Fruit fly (Drosophila melanogaster) whole organism, pupa: ENCODE measurements around the gene abd-A.

Experiments used
- CG10348 ChIP-seq: fragments of 200-800 bp; sonication (Bioruptor generic); IDR thresholded peaks from 2 replicates; pipeline ENCODE4 v1.3.6; 2022; ENCODE audit warnings: missing biosample characterization, missing genetic modification characterization
- CG12605 ChIP-seq: fragments of 200-800 bp; sonication (Bioruptor generic); IDR thresholded peaks from 2 replicates; pipeline ENCODE4 v1.3.6; 2022; ENCODE audit warnings: missing biosample characterization, missing genetic modification characterization
- CG13204 ChIP-seq: fragments of 200-800 bp; sonication (Bioruptor generic); optimal IDR thresholded peaks from 2 replicates; lab custom pipeline; 2018; ENCODE audit warnings: missing biosample characterization, mild to moderate bottlenecking, missing genetic modification characterization, moderate library complexity
- CG14655 ChIP-seq: fragments of 200-800 bp; sonication (Bioruptor generic); optimal IDR thresholded peaks from 3 replicates; lab custom pipeline; 2017; ENCODE audit warnings: mild to moderate bottlenecking, missing biosample characterization, missing genetic modification reagents, missing genetic modification characterization
- CG15710 ChIP-seq: fragments of 200-800 bp; sonication (Bioruptor generic); optimal IDR thresholded peaks from 2 replicates; lab custom pipeline; 2018; ENCODE audit warnings: missing biosample characterization, mild to moderate bottlenecking, missing genetic modification characterization, moderate library complexity
- CG17806 ChIP-seq: fragments of 200-800 bp; sonication (Bioruptor generic); optimal IDR thresholded peaks from 2 replicates; lab custom pipeline; 2018; ENCODE audit warnings: missing biosample characterization, mild to moderate bottlenecking, missing genetic modification characterization, moderate library complexity
- CG32121 ChIP-seq: fragments of 200-800 bp; sonication (Bioruptor generic); IDR thresholded peaks from 2 replicates; pipeline ENCODE4 v1.3.6; 2022; ENCODE audit warnings: missing biosample characterization, missing genetic modification characterization
- CG34367 ChIP-seq: fragments of 200-800 bp; sonication (Bioruptor generic); optimal IDR thresholded peaks from 2 replicates; lab custom pipeline; 2018; ENCODE audit warnings: missing biosample characterization, mild to moderate bottlenecking, missing genetic modification characterization
- CG4496 ChIP-seq: fragments of 200-800 bp; sonication (Bioruptor generic); IDR thresholded peaks from 3 replicates; pipeline ENCODE4 v1.3.6; 2022; ENCODE audit warnings: missing biosample characterization, missing genetic modification characterization
- CG8159 ChIP-seq: fragments of 200-800 bp; sonication (Bioruptor generic); optimal IDR thresholded peaks from 3 replicates; lab custom pipeline; 2018; ENCODE audit warnings: missing biosample characterization, mild to moderate bottlenecking, missing genetic modification characterization, moderate library complexity
- CG8301 ChIP-seq: fragments of 200-800 bp; sonication (Bioruptor generic); optimal IDR thresholded peaks from 2 replicates; lab custom pipeline; 2018; ENCODE audit warnings: missing biosample characterization, mild to moderate bottlenecking, missing genetic modification characterization
- CG9948 ChIP-seq: fragments of 200-800 bp; sonication (Bioruptor generic); optimal IDR thresholded peaks from 2 replicates; lab custom pipeline; 2018; ENCODE audit warnings: missing biosample characterization, mild to moderate bottlenecking, missing genetic modification characterization, moderate library complexity
- D1 ChIP-seq: fragments of 200-800 bp; sonication (Bioruptor generic); optimal IDR thresholded peaks from 2 replicates; lab custom pipeline; 2018; ENCODE audit warnings: missing biosample characterization, mild to moderate bottlenecking, missing genetic modification characterization, moderate library complexity
- EcR ChIP-seq: fragments of 200-800 bp; sonication (Bioruptor generic); optimal IDR thresholded peaks from 3 replicates; lab custom pipeline; 2019; ENCODE audit warnings: missing biosample characterization, missing genetic modification characterization, mild to moderate bottlenecking, moderate library complexity, missing genetic modification reagents
- Ets98B ChIP-seq: fragments of 200-800 bp; sonication (Bioruptor generic); IDR thresholded peaks from 2 replicates; pipeline ENCODE4 v1.3.6; 2022; ENCODE audit warnings: missing biosample characterization, missing genetic modification characterization
- Pif1A ChIP-seq: fragments of 200-800 bp; sonication (Bioruptor generic); optimal IDR thresholded peaks from 3 replicates; lab custom pipeline; 2016; ENCODE audit warnings: missing biosample characterization, missing genetic modification characterization
- Pif1B ChIP-seq: fragments of 200-800 bp; sonication (Bioruptor generic); optimal IDR thresholded peaks from 3 replicates; lab custom pipeline; 2016; ENCODE audit warnings: missing biosample characterization, missing genetic modification characterization
- Snoo ChIP-seq: fragments of 200-800 bp; sonication (Bioruptor generic); optimal IDR thresholded peaks from 3 replicates; lab custom pipeline; 2017; ENCODE audit warnings: missing biosample characterization, mild to moderate bottlenecking, missing genetic modification characterization, inconsistent platforms
- fd96Ca ChIP-seq: fragments of 200-800 bp; sonication (Bioruptor generic); IDR thresholded peaks from 3 replicates; pipeline ENCODE4 v1.3.6; 2022; ENCODE audit warnings: missing biosample characterization, missing genetic modification characterization
- gl ChIP-seq: fragments of 200-800 bp; sonication (Bioruptor generic); optimal IDR thresholded peaks from 2 replicates; lab custom pipeline; 2018; ENCODE audit warnings: missing biosample characterization, mild to moderate bottlenecking, missing genetic modification characterization
- rn ChIP-seq: fragments of 200-800 bp; sonication (Bioruptor generic); IDR thresholded peaks from 2 replicates; pipeline ENCODE4 v1.3.6; 2022; ENCODE audit warnings: missing biosample characterization, missing genetic modification characterization

abd-A gene

dm6 chr3R:16842533-16842932 is 12.7 kb upstream of the abd-A start:
- no peak for TF ChIP-seq fd96Ca
- TF ChIP-seq EcR (GFP tag; lab: Kevin White, UChicago) = no peak
- TF ChIP-seq CG32121 (GFP tag; lab: Robert Waterston, UW) = no peak
- TF ChIP-seq Ets98B = no peak
- no peak for TF ChIP-seq CG4496 (GFP tag; lab: Robert Waterston, UW)
- TF ChIP-seq CG14655 (GFP tag; lab: Kevin White, UChicago) = no peak
- TF ChIP-seq CG12605 = no peak
- no peak for TF ChIP-seq Snoo (tag; lab: Kevin White, UChicago)
- no peak for TF ChIP-seq CG17806 (tag; lab: Kevin White, UChicago)
- no peak for TF ChIP-seq CG10348 (GFP tag; lab: Robert Waterston, UW)
- no peak for TF ChIP-seq Pif1B
- TF ChIP-seq, all 21 proteins: peak for 0

- no peak for TF ChIP-seq CG10348 (GFP tag; lab: Robert Waterston, UW)
- no peak for TF ChIP-seq CG15710 (tag; lab: Kevin White, UChicago)
- TF ChIP-seq CG13204 (GFP tag; lab: Kevin White, UChicago) = no peak
- no peak for TF ChIP-seq CG34367 (tag; lab: Kevin White, UChicago)
- TF ChIP-seq rn (GFP tag; lab: Robert Waterston, UW) = no peak
Measured at dm6 chr3R:16840762-16841161, 10.9 kb upstream of the abd-A start.

- TF ChIP-seq CG8301 (tag; lab: Kevin White, UChicago) (no peak), CG9948 (tag; lab: Kevin White, UChicago) (no peak), CG10348 (GFP tag; lab: Robert Waterston, UW) (no peak), Pif1B (no peak), rn (GFP tag; lab: Robert Waterston, UW) (no peak), Snoo (tag; lab: Kevin White, UChicago) (no peak), Ets98B (no peak), CG34367 (tag; lab: Kevin White, UChicago) (no peak), Pif1A (GFP tag; lab: Kevin White, UChicago) (no peak), gl (no peak), CG8159 (tag; lab: Kevin White, UChicago) (no peak), CG32121 (GFP tag; lab: Robert Waterston, UW) (no peak)
Measured at dm6 chr3R:16839559-16840102, 9.8 kb upstream of the abd-A start.

dm6 chr3R:16837583-16838198 is 7.8 kb upstream of the abd-A start:
- TF ChIP-seq CG8159 (tag; lab: Kevin White, UChicago) (peak; percentile 4), CG9948 (tag; lab: Kevin White, UChicago) (no peak)

dm6 chr3R:16836021-16836420 is 6.2 kb upstream of the abd-A start:
- no peak for TF ChIP-seq fd96Ca
- no peak for TF ChIP-seq D1 (tag; lab: Kevin White, UChicago)
- no peak for TF ChIP-seq CG34367 (tag; lab: Kevin White, UChicago)
- no peak for TF ChIP-seq CG15710 (tag; lab: Kevin White, UChicago)
- no peak for TF ChIP-seq gl

dm6 chr3R:16834294-16835003 is 4.6 kb upstream of the abd-A start:
- TF ChIP-seq CG14655 (GFP tag; lab: Kevin White, UChicago) (peak; percentile 22), CG9948 (tag; lab: Kevin White, UChicago) (no peak), CG10348 (GFP tag; lab: Robert Waterston, UW) (no peak)

- no peak for TF ChIP-seq CG14655 (GFP tag; lab: Kevin White, UChicago)
- TF ChIP-seq CG9948 (tag; lab: Kevin White, UChicago) = no peak
- no peak for TF ChIP-seq D1 (tag; lab: Kevin White, UChicago)
- no peak for TF ChIP-seq CG15710 (tag; lab: Kevin White, UChicago)
- no peak for TF ChIP-seq CG13204 (GFP tag; lab: Kevin White, UChicago)
- TF ChIP-seq CG8159 (tag; lab: Kevin White, UChicago) = no peak
- no peak for TF ChIP-seq CG4496 (GFP tag; lab: Robert Waterston, UW)
- no peak for TF ChIP-seq fd96Ca
- no peak for TF ChIP-seq Ets98B
- no peak for TF ChIP-seq rn (GFP tag; lab: Robert Waterston, UW)
- TF ChIP-seq CG8301 (tag; lab: Kevin White, UChicago) = no peak
- no peak for TF ChIP-seq CG10348 (GFP tag; lab: Robert Waterston, UW)
- TF ChIP-seq Pif1B = no peak
Measured at dm6 chr3R:16833022-16833421, 3.2 kb upstream of the abd-A start.
